Fruit fly (Drosophila melanogaster) whole organism, wandering third instar larva: Measurements from ENCODE around the gene CG10435.

Source experiments
- Abd-B ChIP-seq: fragments of >200 bp; optimal IDR thresholded peaks from 2 replicates; lab custom pipeline; 2017; ENCODE audit warnings: missing biosample characterization, missing genetic modification characterization
- CG32264 ChIP-seq: fragments of 200-800 bp; sonication (Bioruptor generic); optimal IDR thresholded peaks from 2 replicates; lab custom pipeline; 2016; ENCODE audit warnings: missing biosample characterization, missing genetic modification characterization
- CG9705 ChIP-seq: fragments of 200-800 bp; sonication (Bioruptor generic); optimal IDR thresholded peaks from 2 replicates; lab custom pipeline; 2018; ENCODE audit warnings: missing biosample characterization, mild to moderate bottlenecking, missing genetic modification characterization
- CrebA ChIP-seq: fragments of 200-800 bp; sonication (Bioruptor generic); optimal IDR thresholded peaks from 2 replicates; lab custom pipeline; 2016; ENCODE audit warnings: missing biosample characterization, mild to moderate bottlenecking, missing genetic modification characterization, borderline replicate concordance
- Dfd ChIP-seq: fragments of >200 bp; optimal IDR thresholded peaks from 2 replicates; lab custom pipeline; 2017; ENCODE audit warnings: missing biosample characterization, missing genetic modification characterization
- Dif ChIP-seq: fragments of 200-275, 200-300 bp; sonication (Bioruptor generic); optimal IDR thresholded peaks from 2 replicates; lab custom pipeline; 2018; ENCODE audit warnings: missing biosample characterization, missing genetic modification characterization; ENCODE audit not compliant: partially characterized antibody
- GATAd ChIP-seq: sonication (Bioruptor generic); optimal IDR thresholded peaks from 2 replicates; lab custom pipeline; 2016; ENCODE audit warnings: missing biosample characterization, missing genetic modification characterization
- HLH106 ChIP-seq: fragments of 200-800 bp; optimal IDR thresholded peaks from 3 replicates; lab custom pipeline; 2019; ENCODE audit warnings: missing biosample characterization, mild to moderate bottlenecking, missing genetic modification characterization, moderate library complexity
- Hnf4 ChIP-seq: fragments of 200-800 bp; sonication (Bioruptor generic); optimal IDR thresholded peaks from 2 replicates; lab custom pipeline; 2016; ENCODE audit warnings: missing biosample characterization, mild to moderate bottlenecking, missing genetic modification characterization
- Hr78 ChIP-seq: fragments of >200 bp; optimal IDR thresholded peaks from 2 replicates; lab custom pipeline; 2017; ENCODE audit warnings: missing biosample characterization, missing genetic modification characterization
- Hr83 ChIP-seq: fragments of 200-300 bp; sonication (Bioruptor generic); optimal IDR thresholded peaks from 2 replicates; lab custom pipeline; 2016; ENCODE audit warnings: missing biosample characterization, mild to moderate bottlenecking, missing genetic modification characterization, moderate library complexity; ENCODE audit not compliant: poor library complexity, severe bottlenecking
- Jra ChIP-seq: sonication (Bioruptor generic); optimal IDR thresholded peaks from 2 replicates; lab custom pipeline; 2016; ENCODE audit warnings: missing biosample characterization, missing genetic modification characterization
- Mio ChIP-seq: sonication (Bioruptor generic); optimal IDR thresholded peaks from 2 replicates; lab custom pipeline; 2016; ENCODE audit warnings: missing biosample characterization, missing genetic modification characterization
- Myc ChIP-seq: fragments of >200 bp; optimal IDR thresholded peaks from 2 replicates; lab custom pipeline; 2017
- N ChIP-seq: fragments of >200 bp; optimal IDR thresholded peaks from 2 replicates; lab custom pipeline; 2018; ENCODE audit warnings: missing biosample characterization, missing external identifiers, missing genetic modification characterization
- OdsH ChIP-seq: fragments of 200-800 bp; sonication (Bioruptor generic); optimal IDR thresholded peaks from 2 replicates; lab custom pipeline; 2016; ENCODE audit warnings: missing biosample characterization, mild to moderate bottlenecking, missing genetic modification characterization
- Rel ChIP-seq, 2 experiments: fragments of 200-800 bp; sonication (Bioruptor generic) in 1 of 2; optimal IDR thresholded peaks; 2 replicates in 1 of 2; 3 replicates in 1 of 2; lab custom pipeline; 2016 to 2019; ENCODE audit warnings: mild to moderate bottlenecking in 2 of 2, missing biosample characterization in 2 of 2, missing genetic modification characterization in 2 of 2, moderate library complexity in 1 of 2
- Sp1 ChIP-seq: fragments of 200-800 bp; sonication (Bioruptor generic); optimal IDR thresholded peaks from 3 replicates; lab custom pipeline; 2019; ENCODE audit warnings: missing biosample characterization, mild to moderate bottlenecking, missing genetic modification characterization, moderate library complexity
- Vsx2 ChIP-seq: fragments of 200-300, 225-300 bp; sonication (Bioruptor generic); optimal IDR thresholded peaks from 2 replicates; lab custom pipeline; 2018; ENCODE audit warnings: missing biosample characterization, missing genetic modification characterization; ENCODE audit not compliant: partially characterized antibody
- brk ChIP-seq: fragments of 200-800 bp; sonication (Bioruptor generic); optimal IDR thresholded peaks from 2 replicates; lab custom pipeline; 2016; ENCODE audit warnings: missing biosample characterization, mild to moderate bottlenecking, missing genetic modification characterization
- dl ChIP-seq, 2 experiments: fragments of 175-275, 200-275 bp in 1 of 2; fragments of 200-275 bp in 1 of 2; sonication (Bioruptor generic); optimal IDR thresholded peaks; lab custom pipeline; 2018; ENCODE audit warnings: mild to moderate bottlenecking in 2 of 2, missing biosample characterization in 2 of 2, missing genetic modification characterization in 2 of 2, moderate library complexity in 2 of 2; ENCODE audit not compliant: partially characterized antibody in 2 of 2, insufficient read depth in 1 of 2
- dmrt93B ChIP-seq: fragments of 200-800 bp; sonication (Bioruptor generic); optimal IDR thresholded peaks from 2 replicates; lab custom pipeline; 2018; ENCODE audit warnings: missing biosample characterization, mild to moderate bottlenecking, missing genetic modification characterization
- dsf ChIP-seq: sonication (Bioruptor generic); optimal IDR thresholded peaks from 2 replicates; lab custom pipeline; 2016; ENCODE audit warnings: missing biosample characterization, missing genetic modification characterization, borderline replicate concordance
- ey ChIP-seq: fragments of 200-800 bp; sonication (Bioruptor generic); optimal IDR thresholded peaks from 2 replicates; lab custom pipeline; 2016; ENCODE audit warnings: missing biosample characterization, missing genetic modification characterization
- foxo ChIP-seq, 2 experiments: fragments of 200-800 bp; sonication (Bioruptor generic); optimal IDR thresholded peaks; 2 replicates in 1 of 2; 3 replicates in 1 of 2; lab custom pipeline; 2016 to 2017; ENCODE audit warnings: missing biosample characterization in 2 of 2, missing genetic modification characterization in 2 of 2
- fru ChIP-seq: fragments of 200-800 bp; sonication (Bioruptor generic); optimal IDR thresholded peaks from 3 replicates; lab custom pipeline; 2016; ENCODE audit warnings: missing biosample characterization, mild to moderate bottlenecking, missing genetic modification characterization
- h ChIP-seq: fragments of 200-800 bp; sonication (Bioruptor generic); optimal IDR thresholded peaks from 3 replicates; lab custom pipeline; 2016; ENCODE audit warnings: missing biosample characterization, mild to moderate bottlenecking, missing genetic modification characterization
- jim ChIP-seq: fragments of 175-275, 200-325 bp; sonication (Bioruptor generic); optimal IDR thresholded peaks from 2 replicates; lab custom pipeline; 2016; ENCODE audit warnings: missing biosample characterization, mild to moderate bottlenecking, missing genetic modification characterization
- lola ChIP-seq: fragments of >200 bp; optimal IDR thresholded peaks from 2 replicates; lab custom pipeline; 2017; ENCODE audit warnings: missing biosample characterization, missing genetic modification characterization
- pan ChIP-seq: fragments of >200 bp; optimal IDR thresholded peaks from 2 replicates; lab custom pipeline; 2017
- psq ChIP-seq: fragments of 200-800 bp; sonication (Bioruptor generic); optimal IDR thresholded peaks from 3 replicates; lab custom pipeline; 2017; ENCODE audit warnings: missing biosample characterization, mild to moderate bottlenecking, missing genetic modification characterization, moderate library complexity
- rgr ChIP-seq: fragments of 200-800 bp; sonication (Bioruptor generic); optimal IDR thresholded peaks from 3 replicates; lab custom pipeline; 2016; ENCODE audit warnings: missing biosample characterization, mild to moderate bottlenecking, missing genetic modification characterization
- sage ChIP-seq: fragments of 200-800 bp; sonication (Bioruptor generic); optimal IDR thresholded peaks from 2 replicates; lab custom pipeline; 2016; ENCODE audit warnings: missing biosample characterization, mild to moderate bottlenecking, missing genetic modification characterization
- sv ChIP-seq: fragments of 200-800 bp; sonication (Bioruptor generic); optimal IDR thresholded peaks from 3 replicates; lab custom pipeline; 2016; ENCODE audit warnings: missing biosample characterization, missing genetic modification characterization
- tai ChIP-seq: sonication (Bioruptor generic); optimal IDR thresholded peaks from 2 replicates; lab custom pipeline; 2016; ENCODE audit warnings: missing biosample characterization, missing genetic modification characterization
- usp ChIP-seq: fragments of >200 bp; optimal IDR thresholded peaks from 2 replicates; lab custom pipeline; 2017; ENCODE audit warnings: missing biosample characterization, missing genetic modification characterization
- woc ChIP-seq: sonication (Bioruptor generic); optimal IDR thresholded peaks from 2 replicates; lab custom pipeline; 2016; ENCODE audit warnings: missing biosample characterization, mild to moderate bottlenecking, missing genetic modification characterization

CG10435 gene

dm6 chr3R:8013121-8014009, at the start of gene CG10435, which contains the start of gene Pbp95:
TSS of gene CG10435 (minus strand) at chr3R:8013201.
TSS of gene Pbp95 (plus strand) at chr3R:8013791.
- TF ChIP-seq ey (GFP tag; lab: Kevin White, UChicago) (peak; percentile 52), fru (no peak), CrebA (no peak), usp (GFP tag; lab: Kevin White, UChicago) (no peak), OdsH (GFP tag; lab: Kevin White, UChicago) (peak; percentile 28), Hnf4 (GFP tag; lab: Kevin White, UChicago) (peak; percentile 80), jim (peak; percentile 55), foxo (GFP tag; optimal IDR thresholded peaks at IDR 0.05; lab: Kevin White, UChicago) (peak in 1 of 2 experiments; percentile 72), woc (GFP tag; lab: Kevin White, UChicago) (peak; percentile 81), psq (peak; percentile 39), GATAd (GFP tag; lab: Kevin White, UChicago) (no peak), rgr (GFP tag; lab: Kevin White, UChicago) (no peak), N (GFP tag; lab: Kevin White, UChicago) (no peak), CG9705 (GFP tag; lab: Kevin White, UChicago) (no peak), Hr78 (no peak), Jra (GFP tag; lab: Kevin White, UChicago) (no peak), Hr83 (GFP tag; lab: Kevin White, UChicago) (peak; percentile 86), Mio (GFP tag; lab: Kevin White, UChicago) (no peak), Rel (GFP tag; optimal IDR thresholded peaks at IDR 0.05; lab: Kevin White, UChicago) (no peak), Rel (tag; optimal IDR thresholded peaks at IDR 0.05; lab: Kevin White, UChicago) (no peak), HLH106 (tag; lab: Kevin White, UChicago) (peak; percentile 38), brk (GFP tag; lab: Kevin White, UChicago) (no peak), dmrt93B (GFP tag; lab: Kevin White, UChicago) (no peak), Myc (lab: Kevin White, UChicago) (peak; percentile 67), lola (GFP tag; lab: Kevin White, UChicago) (no peak), Dfd (GFP tag; lab: Kevin White, UChicago) (no peak), dsf (peak; percentile 19), pan (lab: Kevin White, UChicago) (no peak), Sp1 (GFP tag; lab: Kevin White, UChicago) (no peak), Dif (GFP tag; lab: Kevin White, UChicago) (peak; percentile 7), sv (GFP tag; lab: Kevin White, UChicago) (no peak), sage (GFP tag; lab: Kevin White, UChicago) (no peak), CG32264 (no peak), h (GFP tag; lab: Kevin White, UChicago) (peak; percentile 62), tai (GFP tag; lab: Kevin White, UChicago) (no peak), Vsx2 (GFP tag; lab: Kevin White, UChicago) (peak; percentile 93), dl (GFP tag; optimal IDR thresholded peaks at IDR 0.05; lab: Kevin White, UChicago; ENCODE audit: insufficient read depth in 1 of 2, partially characterized antibody in 2 of 2) (no peak), Abd-B (GFP tag; lab: Kevin White, UChicago) (no peak)

DNA sequence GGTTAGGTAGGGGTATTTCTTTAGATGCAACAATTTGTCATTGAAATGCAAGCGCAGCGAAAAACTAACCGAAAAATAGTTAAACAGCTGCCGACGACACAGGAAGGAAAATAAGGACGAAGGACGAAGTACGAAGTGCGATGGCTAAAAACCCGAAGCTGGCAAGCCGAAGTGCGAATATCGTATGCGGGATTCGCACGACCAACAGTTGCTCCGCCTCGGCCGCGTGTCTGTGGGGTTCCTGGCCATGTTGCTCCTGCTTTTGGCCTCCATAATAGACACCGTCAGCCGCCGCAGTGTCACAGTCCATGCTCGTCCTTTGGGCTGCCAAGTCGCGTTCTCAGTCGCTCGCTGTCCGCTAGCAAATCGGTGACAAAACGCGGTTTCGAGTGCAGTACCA, 46.0 kb upstream of the CG10435 start, which contains the start of gene mAChR-B:
mAChR-B (plus strand) TSS at position 301 of the 400 bp plus-strand sequence.
- TF ChIP-seq sage (GFP tag; lab: Kevin White, UChicago): no peak
- no peak for TF ChIP-seq Rel (GFP tag; optimal IDR thresholded peaks at IDR 0.05; lab: Kevin White, UChicago)
- TF ChIP-seq Rel (tag; optimal IDR thresholded peaks at IDR 0.05; lab: Kevin White, UChicago): no peak
- no peak for TF ChIP-seq Dif (GFP tag; lab: Kevin White, UChicago)
- TF ChIP-seq Hr83 (GFP tag; lab: Kevin White, UChicago): no peak
- TF ChIP-seq dl (GFP tag; optimal IDR thresholded peaks at IDR 0.05; lab: Kevin White, UChicago; ENCODE audit: insufficient read depth in 1 of 2, partially characterized antibody in 2 of 2): no peak
- no peak for TF ChIP-seq fru
- TF ChIP-seq lola (GFP tag; lab: Kevin White, UChicago): no peak
